Fruit fly (Drosophila melanogaster) whole organism, embryonic: ENCODE data around the gene Tace.

Source experiments
- B-H2 ChIP-seq: fragments of 200-800 bp; sonication (Bioruptor generic); optimal IDR thresholded peaks from 2 replicates; lab custom pipeline; 2018; ENCODE audit warnings: missing biosample characterization, mild to moderate bottlenecking, missing genetic modification characterization
- BEAF-32 ChIP-seq: fragments of 200-800 bp; sonication (Bioruptor generic); optimal IDR thresholded peaks from 3 replicates; lab custom pipeline; 2017; ENCODE audit warnings: missing biosample characterization, missing genetic modification characterization, mild to moderate bottlenecking, moderate library complexity, missing genetic modification reagents
- Blimp-1 ChIP-seq: fragments of 200-800 bp; sonication (Bioruptor generic); optimal IDR thresholded peaks from 3 replicates; lab custom pipeline; 2018; ENCODE audit warnings: missing biosample characterization, missing genetic modification characterization, mild to moderate bottlenecking, moderate library complexity, missing genetic modification reagents
- C15 ChIP-seq: fragments of 200-800 bp; sonication (Bioruptor generic); IDR thresholded peaks from 3 replicates; pipeline ENCODE4 v1.3.6; 2022; ENCODE audit warnings: missing biosample characterization, missing genetic modification characterization
- CG1024 ChIP-seq: fragments of 200-800 bp; sonication (Bioruptor generic); IDR thresholded peaks from 2 replicates; pipeline ENCODE4 v1.3.6; 2022; ENCODE audit warnings: missing biosample characterization, missing genetic modification characterization
- CG10462 ChIP-seq: fragments of 200-800 bp; sonication (Bioruptor generic); optimal IDR thresholded peaks from 2 replicates; lab custom pipeline; 2016; ENCODE audit warnings: missing biosample characterization, missing genetic modification characterization
- CG10979 ChIP-seq: fragments of 200-800 bp; sonication (Bioruptor generic); optimal IDR thresholded peaks from 2 replicates; lab custom pipeline; 2018; ENCODE audit warnings: missing biosample characterization, mild to moderate bottlenecking, missing genetic modification characterization, moderate library complexity
- CG11504 ChIP-seq: fragments of 200-800 bp; sonication (Bioruptor generic); optimal IDR thresholded peaks from 3 replicates; lab custom pipeline; 2019; ENCODE audit warnings: missing biosample characterization, mild to moderate bottlenecking, missing genetic modification characterization, moderate library complexity
- CG12299 ChIP-seq: fragments of 200-800 bp; sonication (Bioruptor generic); optimal IDR thresholded peaks from 2 replicates; lab custom pipeline; 2018; ENCODE audit warnings: missing biosample characterization, mild to moderate bottlenecking, missing genetic modification characterization
- CG17612 ChIP-seq: fragments of 200-800 bp; sonication (Bioruptor generic); IDR thresholded peaks from 2 replicates; pipeline ENCODE4 v1.3.6; 2022; ENCODE audit warnings: missing biosample characterization, missing genetic modification characterization
- CG2120 ChIP-seq: fragments of 200-800 bp; sonication (Bioruptor generic); optimal IDR thresholded peaks from 3 replicates; lab custom pipeline; 2016; ENCODE audit warnings: missing biosample characterization, missing genetic modification characterization
- CG2889 ChIP-seq: fragments of 200-800 bp; sonication (Bioruptor generic); IDR thresholded peaks from 3 replicates; pipeline ENCODE4 v1.3.6; 2022; ENCODE audit warnings: missing biosample characterization, missing genetic modification characterization
- CG3065 ChIP-seq: fragments of 200-800 bp; sonication (Bioruptor generic); optimal IDR thresholded peaks from 2 replicates; lab custom pipeline; 2016; ENCODE audit warnings: missing biosample characterization, missing genetic modification characterization
- CG32532 ChIP-seq: fragments of 200-800 bp; sonication (Bioruptor generic); IDR thresholded peaks from 2 replicates; pipeline ENCODE4 v1.3.6; 2022; ENCODE audit warnings: missing biosample characterization, missing genetic modification characterization
- CG3281 ChIP-seq: fragments of 200-800 bp; sonication (Bioruptor generic); optimal IDR thresholded peaks from 3 replicates; lab custom pipeline; 2017; ENCODE audit warnings: missing biosample characterization, mild to moderate bottlenecking, missing genetic modification characterization
- CG6791 ChIP-seq: fragments of 200-800 bp; sonication (Bioruptor generic); IDR thresholded peaks from 3 replicates; pipeline ENCODE4 v1.3.6; 2022; ENCODE audit warnings: missing biosample characterization, missing genetic modification characterization; ENCODE audit not compliant: partially characterized antibody
- CG8290 ChIP-seq, 3 experiments: fragments of 200-800 bp; sonication (Bioruptor generic); optimal IDR thresholded peaks; 2 replicates each; lab custom pipeline; 2016 to 2019; ENCODE audit warnings: missing biosample characterization in 3 of 3, missing genetic modification characterization in 3 of 3, mild to moderate bottlenecking in 2 of 3, moderate library complexity in 1 of 3
- CG9215 ChIP-seq: fragments of 200-800 bp; sonication (Bioruptor generic); IDR thresholded peaks from 2 replicates; pipeline ENCODE4 v1.3.6; 2022; ENCODE audit warnings: missing biosample characterization, missing genetic modification characterization
- CG9727 ChIP-seq: fragments of 200-800 bp; sonication (Bioruptor generic); optimal IDR thresholded peaks from 3 replicates; lab custom pipeline; 2017; ENCODE audit warnings: missing biosample characterization, mild to moderate bottlenecking, missing genetic modification characterization
- CG9932 ChIP-seq: fragments of 200-800 bp; sonication (Bioruptor generic); IDR thresholded peaks from 2 replicates; pipeline ENCODE4 v1.3.6; 2022; ENCODE audit warnings: missing biosample characterization, missing genetic modification characterization
- Camta ChIP-seq: fragments of 200-800 bp; sonication (Bioruptor generic); optimal IDR thresholded peaks from 2 replicates; lab custom pipeline; 2016; ENCODE audit warnings: missing biosample characterization, missing genetic modification characterization
- CrebB ChIP-seq: fragments of 200-800 bp; sonication (Bioruptor generic); optimal IDR thresholded peaks from 3 replicates; lab custom pipeline; 2018; ENCODE audit warnings: missing biosample characterization, mild to moderate bottlenecking, missing genetic modification characterization
- D19A ChIP-seq: fragments of 200-800 bp; optimal IDR thresholded peaks from 3 replicates; lab custom pipeline; 2019; ENCODE audit warnings: missing biosample characterization, mild to moderate bottlenecking, missing genetic modification characterization, moderate library complexity
- Dref ChIP-seq: fragments of 200-800 bp; sonication (Bioruptor generic); IDR thresholded peaks from 2 replicates; pipeline ENCODE4 v1.3.6; 2022; ENCODE audit warnings: missing biosample characterization, missing genetic modification characterization
- Drgx ChIP-seq: fragments of 200-800 bp; sonication (Bioruptor generic); IDR thresholded peaks from 2 replicates; pipeline ENCODE4 v1.3.6; 2022; ENCODE audit warnings: missing biosample characterization, missing genetic modification characterization
- HLH3B ChIP-seq: fragments of 200-800 bp; sonication (Bioruptor generic); IDR thresholded peaks from 2 replicates; pipeline ENCODE4 v1.3.6; 2022; ENCODE audit warnings: missing biosample characterization, missing genetic modification characterization
- HLH4C ChIP-seq: fragments of 200-800 bp; sonication (Bioruptor generic); IDR thresholded peaks from 3 replicates; pipeline ENCODE4 v1.3.6; 2022; ENCODE audit warnings: missing biosample characterization, missing genetic modification characterization; ENCODE audit not compliant: partially characterized antibody
- Hr3 ChIP-seq: fragments of 200-800 bp; sonication (Bioruptor generic); optimal IDR thresholded peaks from 3 replicates; lab custom pipeline; 2016; ENCODE audit warnings: missing biosample characterization, missing genetic modification characterization
- NFAT ChIP-seq: fragments of 200-800 bp; sonication (Bioruptor generic); IDR thresholded peaks from 2 replicates; pipeline ENCODE4 v1.3.6; 2022; ENCODE audit warnings: missing biosample characterization, missing genetic modification characterization
- ap ChIP-seq: fragments of 200-800 bp; sonication (Bioruptor generic); IDR thresholded peaks from 2 replicates; pipeline ENCODE4 v1.3.6; 2022; ENCODE audit warnings: missing biosample characterization, missing genetic modification characterization
- cad ChIP-seq: fragments of >200 bp; optimal IDR thresholded peaks from 2 replicates; lab custom pipeline; 2017; ENCODE audit warnings: missing biosample characterization, missing genetic modification characterization
- chif ChIP-seq, 2 experiments: fragments of 200-800 bp; sonication (Bioruptor generic); optimal IDR thresholded peaks; 3 replicates each; lab custom pipeline; 2016; ENCODE audit warnings: missing biosample characterization in 2 of 2, missing genetic modification characterization in 2 of 2
- chn ChIP-seq: fragments of 200-800 bp; sonication (Bioruptor generic); optimal IDR thresholded peaks from 2 replicates; lab custom pipeline; 2016; ENCODE audit warnings: missing biosample characterization, missing genetic modification characterization
- ci ChIP-seq: fragments of 200-800 bp; sonication (Bioruptor generic); IDR thresholded peaks from 3 replicates; pipeline ENCODE4 v1.3.6; 2022; ENCODE audit warnings: missing biosample characterization, missing genetic modification characterization
- crp ChIP-seq, 2 experiments: fragments of 200-800 bp; sonication (Bioruptor generic); optimal IDR thresholded peaks; 2 replicates in 1 of 2; 3 replicates in 1 of 2; lab custom pipeline; 2017; ENCODE audit warnings: missing biosample characterization in 2 of 2, missing genetic modification characterization in 2 of 2, mild to moderate bottlenecking in 1 of 2, moderate library complexity in 1 of 2
- exex ChIP-seq: fragments of 200-800 bp; sonication (Bioruptor generic); optimal IDR thresholded peaks from 4 replicates; lab custom pipeline; 2018; ENCODE audit warnings: missing biosample characterization, mild to moderate bottlenecking, missing genetic modification characterization, moderate library complexity
- fd3F ChIP-seq: fragments of 200-800 bp; sonication (Bioruptor generic); optimal IDR thresholded peaks from 2 replicates; lab custom pipeline; 2018; ENCODE audit warnings: missing biosample characterization, mild to moderate bottlenecking, missing genetic modification characterization, moderate library complexity
- gt ChIP-seq: fragments of 200-800 bp; sonication (Bioruptor generic); IDR thresholded peaks from 2 replicates; pipeline ENCODE4 v1.3.6; 2022; ENCODE audit warnings: missing biosample characterization, missing genetic modification characterization
- h ChIP-seq: fragments of >200 bp; optimal IDR thresholded peaks from 2 replicates; lab custom pipeline; 2017
- jumu ChIP-seq: fragments of 200-800 bp; sonication (Bioruptor generic); optimal IDR thresholded peaks from 3 replicates; lab custom pipeline; 2016; ENCODE audit warnings: missing biosample characterization, missing genetic modification characterization
- onecut ChIP-seq: fragments of 200-800 bp; sonication (Bioruptor generic); IDR thresholded peaks from 2 replicates; pipeline ENCODE4 v1.3.6; 2022; ENCODE audit warnings: missing biosample characterization, missing genetic modification characterization
- pros ChIP-seq: fragments of 200-800 bp; sonication (Bioruptor generic); optimal IDR thresholded peaks from 3 replicates; lab custom pipeline; 2019; ENCODE audit warnings: missing biosample characterization, mild to moderate bottlenecking, missing genetic modification characterization, moderate library complexity
- pzg ChIP-seq: fragments of 200-800 bp; sonication (Bioruptor generic); optimal IDR thresholded peaks from 3 replicates; lab custom pipeline; 2018; ENCODE audit warnings: missing biosample characterization, mild to moderate bottlenecking, missing genetic modification characterization, moderate library complexity
- ranshi ChIP-seq: fragments of 200-800 bp; sonication (Bioruptor generic); IDR thresholded peaks from 2 replicates; pipeline ENCODE4 v1.3.6; 2022; ENCODE audit warnings: missing biosample characterization, missing genetic modification characterization
- salm ChIP-seq: fragments of 200-800 bp; sonication (Bioruptor generic); optimal IDR thresholded peaks from 2 replicates; lab custom pipeline; 2018; ENCODE audit warnings: missing biosample characterization, mild to moderate bottlenecking, missing genetic modification characterization
- scrt ChIP-seq: fragments of 200-800 bp; sonication (Bioruptor generic); optimal IDR thresholded peaks from 2 replicates; lab custom pipeline; 2018; ENCODE audit warnings: missing biosample characterization, mild to moderate bottlenecking, missing genetic modification characterization, moderate library complexity
- tio ChIP-seq: fragments of 200-800 bp; sonication (Bioruptor generic); optimal IDR thresholded peaks from 2 replicates; lab custom pipeline; 2017; ENCODE audit warnings: missing biosample characterization, missing genetic modification characterization, inconsistent platforms
- trh ChIP-seq: fragments of 200-800 bp; sonication (Bioruptor generic); optimal IDR thresholded peaks from 2 replicates; lab custom pipeline; 2016; ENCODE audit warnings: missing biosample characterization, missing genetic modification characterization
- tup ChIP-seq: fragments of 200-800 bp; sonication (Bioruptor generic); optimal IDR thresholded peaks from 2 replicates; lab custom pipeline; 2016; ENCODE audit warnings: missing biosample characterization, mild to moderate bottlenecking, missing genetic modification characterization, moderate library complexity
- wdn ChIP-seq: fragments of 200-800 bp; sonication (Bioruptor generic); IDR thresholded peaks from 2 replicates; pipeline ENCODE4 v1.3.6; 2022; ENCODE audit warnings: missing biosample characterization, missing genetic modification characterization
- zfh1 ChIP-seq: fragments of 200-800 bp; sonication (Bioruptor generic); IDR thresholded peaks from 3 replicates; pipeline ENCODE4 v1.3.6; 2022; ENCODE audit warnings: missing biosample characterization, missing genetic modification characterization

The Tace gene

dm6 chr3R:29959329-29959728 is 41.0 kb upstream of the Tace start (continued):
- TF ChIP-seq exex (tag; lab: Kevin White, UChicago) (no peak), CG12299 (tag; lab: Kevin White, UChicago) (no peak), jumu (GFP tag; lab: Kevin White, UChicago) (no peak), CG2889 (GFP tag; lab: Robert Waterston, UW) (no peak), CG32532 (0 out of 2 replicates have a peak, but pooled peaks have one; percentile 16), zfh1 (GFP tag; lab: Robert Waterston, UW) (no peak), gt (GFP tag; lab: Robert Waterston, UW) (no peak), Drgx (GFP tag; lab: Robert Waterston, UW) (no peak), CrebB (tag; lab: Kevin White, UChicago) (no peak), D19A (no peak), Camta (no peak), wdn (GFP tag; lab: Robert Waterston, UW) (peak; percentile 38; the same call in 1 of the 2 replicates), CG3281 (GFP tag; lab: Kevin White, UChicago) (peak; percentile 3), Hr3 (GFP tag; lab: Kevin White, UChicago) (no peak), CG3065 (GFP tag; lab: Kevin White, UChicago) (no peak), h (lab: Kevin White, UChicago) (no peak), CG9727 (GFP tag; lab: Kevin White, UChicago) (no peak), chn (GFP tag; lab: Kevin White, UChicago) (no peak), fd3F (GFP tag; lab: Kevin White, UChicago) (no peak), CG11504 (tag; lab: Kevin White, UChicago) (peak; percentile 11), Dref (no peak), crp (GFP tag; optimal IDR thresholded peaks at IDR 0.05; lab: Kevin White, UChicago) (no peak), salm (no peak), tup (no peak), cad (GFP tag; lab: Kevin White, UChicago) (no peak), NFAT (GFP tag; lab: Robert Waterston, UW) (no peak), CG9932 (peak; percentile 44)

DNA sequence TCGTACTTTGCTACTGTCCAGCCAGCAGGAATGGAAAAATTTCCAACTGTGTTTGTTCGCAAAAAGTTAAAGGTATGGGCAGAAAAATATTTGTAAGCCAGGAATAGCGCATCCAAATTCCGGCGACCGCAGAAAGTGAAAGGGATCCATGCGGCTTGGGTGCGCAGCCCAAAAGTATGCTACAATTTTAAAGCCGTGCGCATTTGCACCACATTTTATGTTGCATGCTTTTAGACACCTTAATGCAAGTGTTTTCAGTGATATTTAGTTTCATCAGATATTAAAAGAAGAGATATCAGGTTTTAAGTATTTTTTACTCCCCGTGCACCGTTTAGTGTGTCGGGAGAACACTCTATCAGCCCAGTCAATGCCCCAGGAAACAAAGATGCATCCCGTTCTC is 37.2 kb upstream of the Tace start:
- TF ChIP-seq HLH3B (GFP tag; lab: Robert Waterston, UW): no peak
- no peak for TF ChIP-seq B-H2 (GFP tag; lab: Kevin White, UChicago)
- peak; percentile 94 for TF ChIP-seq CG8290 (GFP tag; optimal IDR thresholded peaks at IDR 0.05; lab: Kevin White, UChicago)
- peak; percentile 2 to 74 for TF ChIP-seq CG8290 (tag; optimal IDR thresholded peaks at IDR 0.05; lab: Kevin White, UChicago)
- no peak for TF ChIP-seq CG10979 (tag; lab: Kevin White, UChicago)
- no peak for TF ChIP-seq onecut (GFP tag; lab: Robert Waterston, UW)
- TF ChIP-seq trh: no peak
- no peak for TF ChIP-seq pzg
- TF ChIP-seq Blimp-1 (GFP tag; lab: Kevin White, UChicago): peak; percentile 73
- no peak for TF ChIP-seq chif (GFP tag; optimal IDR thresholded peaks at IDR 0.05; lab: Kevin White, UChicago)
- TF ChIP-seq fd3F (GFP tag; lab: Kevin White, UChicago): no peak
- TF ChIP-seq CG2120 (GFP tag; lab: Kevin White, UChicago): no peak
- TF ChIP-seq CG9215 (GFP tag; lab: Robert Waterston, UW): no peak
- TF ChIP-seq CG10462 (GFP tag; lab: Kevin White, UChicago): no peak
- TF ChIP-seq CG17612: peak; percentile 93

- TF ChIP-seq ap (GFP tag; lab: Robert Waterston, UW) (no peak), tio (GFP tag; lab: Kevin White, UChicago) (no peak), CG1024 (GFP tag; lab: Robert Waterston, UW) (no peak), scrt (GFP tag; lab: Kevin White, UChicago) (peak; percentile 50), ranshi (GFP tag; lab: Robert Waterston, UW) (0 out of 2 replicates have a peak, but pooled peaks have one; percentile 4), BEAF-32 (GFP tag; lab: Kevin White, UChicago) (no peak), C15 (GFP tag; lab: Robert Waterston, UW) (no peak), CG6791 (GFP tag; lab: Robert Waterston, UW) (no peak), CG10462 (GFP tag; lab: Kevin White, UChicago) (no peak), CG2120 (GFP tag; lab: Kevin White, UChicago) (no peak), pros (GFP tag; lab: Kevin White, UChicago) (no peak), HLH4C (GFP tag; lab: Robert Waterston, UW) (no peak), ci (GFP tag; lab: Robert Waterston, UW) (0 out of 3 replicates have a peak, but pooled peaks have one; percentile 14)
Observed at dm6 chr3R:29969347-29969746, 31.0 kb upstream of the Tace start, which contains the start of gene TkR99D. TSS of gene TkR99D (minus strand) at chr3R:29969447.
